Fruit fly (Drosophila melanogaster) whole organism, embryonic: Measurements from ENCODE around the gene CG46309.
A peak's percentile ranks its signal among the peaks of the same experiment; 100 is the strongest.

Experiments
- ATbp ChIP-seq: fragments of 200-800 bp; sonication (Bioruptor generic); optimal IDR thresholded peaks from 2 replicates; lab custom pipeline; 2017; ENCODE audit warnings: missing biosample characterization, mild to moderate bottlenecking, missing genetic modification characterization, missing genetic modification reagents
- Atf6 ChIP-seq: fragments of 200-800 bp; sonication (Bioruptor generic); IDR thresholded peaks from 2 replicates; pipeline ENCODE4 v1.3.6; 2022; ENCODE audit warnings: missing biosample characterization, missing genetic modification characterization
- C15 ChIP-seq: fragments of 200-800 bp; sonication (Bioruptor generic); IDR thresholded peaks from 3 replicates; pipeline ENCODE4 v1.3.6; 2022; ENCODE audit warnings: missing biosample characterization, missing genetic modification characterization
- CG10366 ChIP-seq: fragments of 200-800 bp; sonication (Bioruptor generic); IDR thresholded peaks from 2 replicates; pipeline ENCODE4 v1.3.6; 2022; ENCODE audit warnings: missing biosample characterization, missing genetic modification characterization
- CG11695 ChIP-seq: fragments of 200-800 bp; sonication (Bioruptor generic); IDR thresholded peaks from 3 replicates; pipeline ENCODE4 v1.3.6; 2022; ENCODE audit warnings: missing biosample characterization, missing genetic modification characterization
- CG12155 ChIP-seq: fragments of 200-800 bp; sonication (Bioruptor generic); optimal IDR thresholded peaks from 3 replicates; lab custom pipeline; 2016; ENCODE audit warnings: missing biosample characterization, missing genetic modification characterization
- CG12942 ChIP-seq: fragments of 200-800 bp; sonication (Bioruptor generic); optimal IDR thresholded peaks from 3 replicates; lab custom pipeline; 2016; ENCODE audit warnings: missing biosample characterization, missing genetic modification characterization
- CG13287 ChIP-seq: fragments of 200-800 bp; sonication (Bioruptor generic); IDR thresholded peaks from 2 replicates; pipeline ENCODE4 v1.3.6; 2022; ENCODE audit warnings: missing biosample characterization, missing genetic modification characterization; ENCODE audit not compliant: partially characterized antibody
- CG13775 ChIP-seq: fragments of 200-800 bp; sonication (Bioruptor generic); optimal IDR thresholded peaks from 3 replicates; lab custom pipeline; 2017; ENCODE audit warnings: missing biosample characterization, mild to moderate bottlenecking, missing genetic modification characterization
- CG14710 ChIP-seq: fragments of 200-800 bp; sonication (Bioruptor generic); optimal IDR thresholded peaks from 3 replicates; lab custom pipeline; 2019; ENCODE audit warnings: missing biosample characterization, mild to moderate bottlenecking, missing genetic modification characterization, moderate library complexity
- CG14860 ChIP-seq: fragments of 200-800 bp; sonication (Bioruptor generic); IDR thresholded peaks from 3 replicates; pipeline ENCODE4 v1.3.6; 2022; ENCODE audit warnings: missing biosample characterization, missing genetic modification characterization; ENCODE audit not compliant: partially characterized antibody
- CG15073 ChIP-seq: fragments of 200-800 bp; sonication (Bioruptor generic); optimal IDR thresholded peaks from 2 replicates; lab custom pipeline; 2016; ENCODE audit warnings: missing biosample characterization, missing genetic modification characterization
- CG1602 ChIP-seq: fragments of 200-800 bp; sonication (Bioruptor generic); optimal IDR thresholded peaks from 3 replicates; lab custom pipeline; 2016; ENCODE audit warnings: missing biosample characterization, missing genetic modification characterization
- CG17328 ChIP-seq: fragments of 200-800 bp; sonication (Bioruptor generic); IDR thresholded peaks from 2 replicates; pipeline ENCODE4 v1.3.6; 2022; ENCODE audit warnings: missing biosample characterization, missing genetic modification characterization
- CG17612 ChIP-seq: fragments of 200-800 bp; sonication (Bioruptor generic); IDR thresholded peaks from 2 replicates; pipeline ENCODE4 v1.3.6; 2022; ENCODE audit warnings: missing biosample characterization, missing genetic modification characterization
- CG3163 ChIP-seq: fragments of 200-800 bp; sonication (Bioruptor generic); optimal IDR thresholded peaks from 3 replicates; lab custom pipeline; 2016; ENCODE audit warnings: missing biosample characterization, missing genetic modification characterization
- CG34422 ChIP-seq: fragments of 200-800 bp; sonication (Bioruptor generic); IDR thresholded peaks from 3 replicates; pipeline ENCODE4 v1.3.6; 2022; ENCODE audit warnings: missing biosample characterization, missing genetic modification characterization
- CG4360 ChIP-seq: fragments of 200-800 bp; sonication (Bioruptor generic); IDR thresholded peaks from 2 replicates; pipeline ENCODE4 v1.3.6; 2022; ENCODE audit warnings: missing biosample characterization, missing genetic modification characterization
- CG5953 ChIP-seq: fragments of 200-800 bp; sonication (Bioruptor generic); IDR thresholded peaks from 2 replicates; pipeline ENCODE4 v1.3.6; 2022; ENCODE audit warnings: missing biosample characterization, missing genetic modification characterization
- CG6689 ChIP-seq: fragments of 200-800 bp; sonication (Bioruptor generic); IDR thresholded peaks from 2 replicates; pipeline ENCODE4 v1.3.6; 2022; ENCODE audit warnings: missing biosample characterization, missing genetic modification characterization
- CG8281 ChIP-seq: fragments of 200-800 bp; sonication (Bioruptor generic); optimal IDR thresholded peaks from 2 replicates; lab custom pipeline; 2018; ENCODE audit warnings: missing biosample characterization, mild to moderate bottlenecking, missing genetic modification characterization, moderate library complexity
- CG8290 ChIP-seq, 3 experiments: fragments of 200-800 bp; sonication (Bioruptor generic); optimal IDR thresholded peaks; 2 replicates each; lab custom pipeline; 2016 to 2019; ENCODE audit warnings: missing biosample characterization in 3 of 3, missing genetic modification characterization in 3 of 3, mild to moderate bottlenecking in 2 of 3, moderate library complexity in 1 of 3
- CkIIα-i1 ChIP-seq: fragments of 200-800 bp; sonication (Bioruptor generic); IDR thresholded peaks from 2 replicates; pipeline ENCODE4 v1.3.6; 2022; ENCODE audit warnings: missing biosample characterization, missing genetic modification characterization
- Dp ChIP-seq: fragments of 200-800 bp; sonication (Bioruptor generic); optimal IDR thresholded peaks from 2 replicates; lab custom pipeline; 2018; ENCODE audit warnings: missing biosample characterization, mild to moderate bottlenecking, missing genetic modification characterization, moderate library complexity
- Drgx ChIP-seq: fragments of 200-800 bp; sonication (Bioruptor generic); IDR thresholded peaks from 2 replicates; pipeline ENCODE4 v1.3.6; 2022; ENCODE audit warnings: missing biosample characterization, missing genetic modification characterization
- Ets65A ChIP-seq: fragments of 200-800 bp; sonication (Bioruptor generic); peaks from one replicate; lab custom pipeline; 2016; ENCODE audit warnings: missing biosample characterization, missing genetic modification characterization
- Fer2 ChIP-seq: fragments of 200-800 bp; sonication (Bioruptor generic); optimal IDR thresholded peaks from 2 replicates; lab custom pipeline; 2018; ENCODE audit warnings: missing biosample characterization, mild to moderate bottlenecking, missing genetic modification characterization, moderate library complexity
- Hand ChIP-seq: fragments of 200-800 bp; sonication (Bioruptor generic); optimal IDR thresholded peaks from 2 replicates; lab custom pipeline; 2017; ENCODE audit warnings: mild to moderate bottlenecking, missing biosample characterization, missing genetic modification reagents, missing genetic modification characterization
- HmgD ChIP-seq: fragments of 200-800 bp; sonication (Bioruptor generic); optimal IDR thresholded peaks from 3 replicates; lab custom pipeline; 2016; ENCODE audit warnings: missing biosample characterization, missing genetic modification characterization
- Rx ChIP-seq: fragments of 200-800 bp; sonication (Bioruptor generic); IDR thresholded peaks from 2 replicates; pipeline ENCODE4 v1.3.6; 2022; ENCODE audit warnings: missing biosample characterization, missing genetic modification characterization
- Xrp1 ChIP-seq: fragments of 200-800 bp; sonication (Bioruptor generic); IDR thresholded peaks from 2 replicates; pipeline ENCODE4 v1.3.6; 2022; ENCODE audit warnings: missing biosample characterization, missing genetic modification characterization
- YL-1 ChIP-seq: fragments of 200-800 bp; sonication (Bioruptor generic); optimal IDR thresholded peaks from 3 replicates; lab custom pipeline; 2017; ENCODE audit warnings: missing biosample characterization, mild to moderate bottlenecking, missing genetic modification characterization
- bowl ChIP-seq: fragments of 200-800 bp; sonication (Bioruptor generic); IDR thresholded peaks from 2 replicates; pipeline ENCODE4 v1.3.6; 2022; ENCODE audit warnings: missing biosample characterization, missing genetic modification characterization
- dmrt99B ChIP-seq: fragments of 200-800 bp; sonication (Bioruptor generic); optimal IDR thresholded peaks from 2 replicates; lab custom pipeline; 2018; ENCODE audit warnings: missing biosample characterization, mild to moderate bottlenecking, missing genetic modification characterization, moderate library complexity
- ewg ChIP-seq: fragments of 200-800 bp; sonication (Bioruptor generic); optimal IDR thresholded peaks from 3 replicates; lab custom pipeline; 2017; ENCODE audit warnings: mild to moderate bottlenecking, missing biosample characterization, missing genetic modification reagents, missing genetic modification characterization
- fu2 ChIP-seq: fragments of 200-800 bp; sonication (Bioruptor generic); optimal IDR thresholded peaks from 2 replicates; lab custom pipeline; 2016; ENCODE audit warnings: missing biosample characterization, missing genetic modification characterization
- h ChIP-seq: fragments of >200 bp; optimal IDR thresholded peaks from 2 replicates; lab custom pipeline; 2017
- klu ChIP-seq: fragments of 200-800 bp; sonication (Bioruptor generic); IDR thresholded peaks from 2 replicates; pipeline ENCODE4 v1.3.6; 2022; ENCODE audit warnings: missing biosample characterization, missing genetic modification characterization
- lilli ChIP-seq: fragments of 200-800 bp; sonication (Bioruptor generic); optimal IDR thresholded peaks from 3 replicates; lab custom pipeline; 2016; ENCODE audit warnings: missing biosample characterization, missing genetic modification characterization
- p53 ChIP-seq: fragments of 200-800 bp; sonication (Bioruptor generic); optimal IDR thresholded peaks from 2 replicates; lab custom pipeline; 2016; ENCODE audit warnings: missing biosample characterization, missing genetic modification characterization
- pb ChIP-seq: fragments of 200-800 bp; sonication (Bioruptor generic); optimal IDR thresholded peaks from 3 replicates; lab custom pipeline; 2016; ENCODE audit warnings: missing biosample characterization, missing genetic modification characterization
- salm ChIP-seq: fragments of 200-800 bp; sonication (Bioruptor generic); optimal IDR thresholded peaks from 2 replicates; lab custom pipeline; 2018; ENCODE audit warnings: missing biosample characterization, mild to moderate bottlenecking, missing genetic modification characterization
- schlank ChIP-seq: fragments of 200-800 bp; sonication (Bioruptor generic); optimal IDR thresholded peaks from 2 replicates; lab custom pipeline; 2018; ENCODE audit warnings: missing biosample characterization, mild to moderate bottlenecking, missing genetic modification characterization
- seq ChIP-seq: fragments of 200-800 bp; sonication (Bioruptor generic); IDR thresholded peaks from 2 replicates; pipeline ENCODE4 v1.3.6; 2022; ENCODE audit warnings: missing biosample characterization, missing genetic modification characterization
- slou ChIP-seq: fragments of 200-800 bp; sonication (Bioruptor generic); optimal IDR thresholded peaks from 3 replicates; lab custom pipeline; 2016; ENCODE audit warnings: missing biosample characterization, missing genetic modification characterization
- slp2 ChIP-seq: fragments of 200-800 bp; sonication (Bioruptor generic); optimal IDR thresholded peaks from 2 replicates; lab custom pipeline; 2016; ENCODE audit warnings: missing biosample characterization, missing genetic modification characterization
- sqz ChIP-seq: fragments of 200-800 bp; sonication (Bioruptor generic); optimal IDR thresholded peaks from 3 replicates; lab custom pipeline; 2018; ENCODE audit warnings: missing biosample characterization, mild to moderate bottlenecking, missing genetic modification characterization
- ssp ChIP-seq: fragments of 200-800 bp; sonication (Bioruptor generic); IDR thresholded peaks from 2 replicates; pipeline ENCODE4 v1.3.6; 2022; ENCODE audit warnings: missing biosample characterization, missing genetic modification characterization
- tll ChIP-seq, 2 experiments: fragments of 200-800 bp in 1 of 2; fragments of >200 bp in 1 of 2; sonication (Bioruptor generic) in 1 of 2; optimal IDR thresholded peaks; 2 replicates each; lab custom pipeline; 2017 to 2019; ENCODE audit warnings: missing biosample characterization in 2 of 2, missing genetic modification characterization in 2 of 2, mild to moderate bottlenecking in 1 of 2, moderate library complexity in 1 of 2
- twi ChIP-seq: fragments of 200-800 bp; optimal IDR thresholded peaks from 2 replicates; lab custom pipeline; 2019; ENCODE audit warnings: missing biosample characterization, mild to moderate bottlenecking, missing genetic modification characterization, moderate library complexity
- unpg ChIP-seq: fragments of 200-800 bp; sonication (Bioruptor generic); optimal IDR thresholded peaks from 3 replicates; lab custom pipeline; 2018; ENCODE audit warnings: missing biosample characterization, mild to moderate bottlenecking, missing genetic modification characterization, moderate library complexity

The CG46309 gene

dm6 chr2L:16285692-16286359 is 34.2 kb upstream of the CG46309 start (continued):
- no peak for TF ChIP-seq CkIIα-i1
- TF ChIP-seq Atf6 (GFP tag; lab: Robert Waterston, UW) = no peak
- TF ChIP-seq Dp (GFP tag; lab: Kevin White, UChicago) = no peak
- TF ChIP-seq HmgD (GFP tag; lab: Kevin White, UChicago) = peak; percentile 78
- peak; percentile 78 for TF ChIP-seq CG13775 (GFP tag; lab: Kevin White, UChicago)
- no peak for TF ChIP-seq CG4360 (GFP tag; lab: Robert Waterston, UW)
- peak; percentile 73 for TF ChIP-seq ewg (GFP tag; lab: Kevin White, UChicago)
- no peak for TF ChIP-seq ssp (GFP tag; lab: Robert Waterston, UW)
- TF ChIP-seq h (lab: Kevin White, UChicago) = no peak
- TF ChIP-seq CG5953 (GFP tag; lab: Robert Waterston, UW) = no peak
- peak; percentile 58 for TF ChIP-seq Fer2 (tag; lab: Kevin White, UChicago)
- peak; percentile 54 for TF ChIP-seq p53
- no peak for TF ChIP-seq twi
- no peak for TF ChIP-seq CG15073 (GFP tag; lab: Kevin White, UChicago)
- peak; percentile 85 for TF ChIP-seq slp2 (GFP tag; lab: Kevin White, UChicago)
- peak; percentile 32 for TF ChIP-seq CG8290 (GFP tag; optimal IDR thresholded peaks at IDR 0.05; lab: Kevin White, UChicago)
- TF ChIP-seq CG8290 (tag; optimal IDR thresholded peaks at IDR 0.05; lab: Kevin White, UChicago) = peak in 1 of 2 experiments; percentile 93
- TF ChIP-seq Rx (GFP tag; lab: Robert Waterston, UW) = no peak
- TF ChIP-seq CG14710 (tag; lab: Kevin White, UChicago) = peak; percentile 79
- TF ChIP-seq YL-1 (GFP tag; lab: Kevin White, UChicago) = no peak
- TF ChIP-seq seq (GFP tag; lab: Robert Waterston, UW) = no peak
- peak; percentile 97 for TF ChIP-seq Ets65A (GFP tag; lab: Kevin White, UChicago)
- TF ChIP-seq Xrp1 (GFP tag; lab: Robert Waterston, UW) = no peak
- peak; percentile 91 for TF ChIP-seq dmrt99B (tag; lab: Kevin White, UChicago)
- TF ChIP-seq fu2 (GFP tag; lab: Kevin White, UChicago) = peak; percentile 80
- TF ChIP-seq CG12155 (GFP tag; lab: Kevin White, UChicago) = peak; percentile 87
- peak; percentile 86 for TF ChIP-seq CG1602 (GFP tag; lab: Kevin White, UChicago)
- no peak for TF ChIP-seq CG34422 (GFP tag; lab: Robert Waterston, UW)
- no peak for TF ChIP-seq klu (GFP tag; lab: Robert Waterston, UW)
- TF ChIP-seq Hand (GFP tag; lab: Kevin White, UChicago) = peak; percentile 76
- no peak for TF ChIP-seq tll (GFP tag; optimal IDR thresholded peaks at IDR 0.05; lab: Kevin White, UChicago)
- peak; percentile 74 for TF ChIP-seq CG8281 (tag; lab: Kevin White, UChicago)
- peak; percentile 86 for TF ChIP-seq lilli (GFP tag; lab: Kevin White, UChicago)
- TF ChIP-seq ATbp (GFP tag; lab: Kevin White, UChicago) = peak; percentile 83
- TF ChIP-seq bowl (GFP tag; lab: Robert Waterston, UW) = no peak
- TF ChIP-seq CG11695 = no peak
- TF ChIP-seq CG6689 (GFP tag; lab: Robert Waterston, UW) = no peak
- no peak for TF ChIP-seq C15
- peak; percentile 82 for TF ChIP-seq salm (tag; lab: Kevin White, UChicago)
- TF ChIP-seq CG3163 (GFP tag; lab: Kevin White, UChicago) = peak; percentile 68
- TF ChIP-seq CG17328 = no peak
- no peak for TF ChIP-seq CG13287 (GFP tag; lab: Robert Waterston, UW)
- peak; percentile 25 for TF ChIP-seq sqz (GFP tag; lab: Kevin White, UChicago)
- peak; percentile 81 for TF ChIP-seq slou
- peak; percentile 70 for TF ChIP-seq pb (GFP tag; lab: Kevin White, UChicago)
- peak; percentile 81 for TF ChIP-seq CG12942 (GFP tag; lab: Kevin White, UChicago)
- no peak for TF ChIP-seq CG14860 (GFP tag; lab: Robert Waterston, UW)
- no peak for TF ChIP-seq CG17612
- TF ChIP-seq CG10366 (GFP tag; lab: Robert Waterston, UW) = no peak
- TF ChIP-seq schlank (tag; lab: Kevin White, UChicago) = peak; percentile 80
- TF ChIP-seq unpg (GFP tag; lab: Kevin White, UChicago) = peak; percentile 94
- no peak for TF ChIP-seq Drgx (GFP tag; lab: Robert Waterston, UW)
